Worm (Caenorhabditis elegans) whole organism, late embryonic: ENCODE results near the gene brc-2.

Experiments used
- C38D4.7 ChIP-seq: fragments of 200-800 bp; sonication (Bioruptor generic); optimal IDR thresholded peaks from 2 replicates; lab custom pipeline; 2018; ENCODE audit warnings: mild to moderate bottlenecking, missing genetic modification characterization, moderate library complexity, missing compliant biosample characterization
- F13H6.1 ChIP-seq: sonication (generic microtip); optimal IDR thresholded peaks from 2 replicates; lab custom pipeline; 2016; ENCODE audit warnings: missing genetic modification characterization, missing compliant biosample characterization
- K02D7.2 ChIP-seq: sonication (generic microtip); optimal IDR thresholded peaks from 2 replicates; lab custom pipeline; 2017; ENCODE audit warnings: mild to moderate bottlenecking, missing genetic modification characterization, missing compliant biosample characterization
- K09A11.1 ChIP-seq: sonication (generic microtip); optimal IDR thresholded peaks from 2 replicates; lab custom pipeline; 2017; ENCODE audit warnings: antibody characterized with exemption, mild to moderate bottlenecking, missing genetic modification characterization, missing compliant biosample characterization; ENCODE audit not compliant: insufficient read depth
- T23F11.4 ChIP-seq: fragments of 200-800 bp; sonication (Bioruptor generic); optimal IDR thresholded peaks from 2 replicates; lab custom pipeline; 2018; ENCODE audit warnings: mild to moderate bottlenecking, missing genetic modification characterization, missing compliant biosample characterization
- ama-1 ChIP-seq: fragments of 150-350 bp; optimal IDR thresholded peaks from 2 replicates; lab custom pipeline; 2014
- ceh-14 ChIP-seq: sonication (generic microtip); optimal IDR thresholded peaks from 2 replicates; lab custom pipeline; 2016; ENCODE audit warnings: missing genotype, missing genetic modification characterization, missing compliant biosample characterization
- ceh-2 ChIP-seq: sonication (generic microtip); optimal IDR thresholded peaks from 2 replicates; lab custom pipeline; 2016; ENCODE audit warnings: missing genotype, missing genetic modification characterization, missing compliant biosample characterization
- ceh-30 ChIP-seq: fragments of 150-350 bp; optimal IDR thresholded peaks from 2 replicates; lab custom pipeline; 2014; ENCODE audit warnings: missing biosample characterization, missing genetic modification characterization
- ceh-31 ChIP-seq: sonication (generic microtip); optimal IDR thresholded peaks from 2 replicates; lab custom pipeline; 2016; ENCODE audit warnings: missing genetic modification characterization, missing compliant biosample characterization
- ceh-34 ChIP-seq: sonication (generic microtip); optimal IDR thresholded peaks from 2 replicates; lab custom pipeline; 2016; ENCODE audit warnings: mild to moderate bottlenecking, missing genetic modification characterization, missing compliant biosample characterization
- ceh-45 ChIP-seq: fragments of 200-800 bp; sonication (Bioruptor generic); IDR thresholded peaks from 2 replicates; pipeline ENCODE4 v1.3.6; 2022; ENCODE audit warnings: missing genetic modification reagents, missing genetic modification characterization, missing compliant biosample characterization
- ceh-48 ChIP-seq: sonication (generic microtip); optimal IDR thresholded peaks from 2 replicates; lab custom pipeline; 2016; ENCODE audit warnings: missing genetic modification characterization, inconsistent platforms, missing compliant biosample characterization
- ceh-6 ChIP-seq: fragments of 200-800 bp; sonication (Bioruptor generic); optimal IDR thresholded peaks from 2 replicates; lab custom pipeline; 2018; ENCODE audit warnings: mild to moderate bottlenecking, missing genetic modification characterization, missing compliant biosample characterization
- ceh-9 ChIP-seq: sonication (generic microtip); optimal IDR thresholded peaks from 2 replicates; lab custom pipeline; 2016; ENCODE audit warnings: mild to moderate bottlenecking, missing genetic modification characterization, inconsistent platforms, missing compliant biosample characterization
- che-1 ChIP-seq: sonication (generic microtip); optimal IDR thresholded peaks from 2 replicates; lab custom pipeline; 2016; ENCODE audit warnings: mild to moderate bottlenecking, missing genetic modification characterization, missing compliant biosample characterization
- dmd-4 ChIP-seq: sonication (generic microtip); optimal IDR thresholded peaks from 2 replicates; lab custom pipeline; 2016; ENCODE audit warnings: borderline replicate concordance, missing genetic modification characterization, missing compliant biosample characterization
- dve-1 ChIP-seq: sonication (generic microtip); optimal IDR thresholded peaks from 2 replicates; lab custom pipeline; 2017; ENCODE audit warnings: antibody characterized with exemption, mild to moderate bottlenecking, missing genetic modification characterization, missing compliant biosample characterization
- elt-2 ChIP-seq: sonication (generic microtip); optimal IDR thresholded peaks from 2 replicates; lab custom pipeline; 2016; ENCODE audit warnings: missing genetic modification reagents, missing genetic modification characterization, missing compliant biosample characterization
- fax-1 ChIP-seq: sonication (generic microtip); optimal IDR thresholded peaks from 2 replicates; lab custom pipeline; 2016; ENCODE audit warnings: missing genotype, missing genetic modification characterization, missing compliant biosample characterization
- fkh-10 ChIP-seq: fragments of 150-350 bp; optimal IDR thresholded peaks from 2 replicates; lab custom pipeline; 2014; ENCODE audit warnings: missing biosample characterization, missing genetic modification reagents, missing genetic modification characterization
- gmeb-2 ChIP-seq: sonication (generic microtip); optimal IDR thresholded peaks from 2 replicates; lab custom pipeline; 2016; ENCODE audit warnings: missing genetic modification characterization, inconsistent platforms, missing compliant biosample characterization
- hlh-30 ChIP-seq: sonication (generic microtip); optimal IDR thresholded peaks from 2 replicates; lab custom pipeline; 2017; ENCODE audit warnings: antibody characterized with exemption, missing genetic modification characterization, missing compliant biosample characterization; ENCODE audit not compliant: insufficient read depth
- hlh-8 ChIP-seq: sonication (generic microtip); optimal IDR thresholded peaks from 2 replicates; lab custom pipeline; 2016; ENCODE audit warnings: missing genotype, missing genetic modification characterization, missing compliant biosample characterization
- lim-6 ChIP-seq: sonication (generic microtip); optimal IDR thresholded peaks from 2 replicates; lab custom pipeline; 2016; ENCODE audit warnings: missing genetic modification characterization, missing compliant biosample characterization
- lin-11 ChIP-seq: fragments of 200-800 bp; sonication (Bioruptor generic); optimal IDR thresholded peaks from 2 replicates; lab custom pipeline; 2018; ENCODE audit warnings: mild to moderate bottlenecking, missing genetic modification characterization, missing compliant biosample characterization
- madf-2 ChIP-seq: sonication (generic microtip); optimal IDR thresholded peaks from 2 replicates; lab custom pipeline; 2017; ENCODE audit warnings: missing genetic modification characterization, missing compliant biosample characterization
- mec-3 ChIP-seq: sonication (generic microtip); optimal IDR thresholded peaks from 2 replicates; lab custom pipeline; 2016; ENCODE audit warnings: borderline replicate concordance, missing genetic modification characterization, missing compliant biosample characterization
- nfya-1 ChIP-seq: sonication (generic microtip); optimal IDR thresholded peaks from 2 replicates; lab custom pipeline; 2017; ENCODE audit warnings: missing genetic modification characterization, mild to moderate bottlenecking, missing compliant biosample characterization, antibody characterized with exemption, moderate library complexity
- nhr-11 ChIP-seq: fragments of 150-350 bp; optimal IDR thresholded peaks from 2 replicates; lab custom pipeline; 2014; ENCODE audit warnings: missing biosample characterization, missing genetic modification characterization
- nhr-232 ChIP-seq: sonication (generic microtip); optimal IDR thresholded peaks from 2 replicates; lab custom pipeline; 2016; ENCODE audit warnings: missing genetic modification characterization, missing compliant biosample characterization
- pat-9 ChIP-seq: fragments of 200-800 bp; sonication (Bioruptor generic); optimal IDR thresholded peaks from 2 replicates; lab custom pipeline; 2018; ENCODE audit warnings: mild to moderate bottlenecking, missing genetic modification characterization, moderate library complexity, missing compliant biosample characterization
- pax-1 ChIP-seq: fragments of 150-350 bp; optimal IDR thresholded peaks from 2 replicates; lab custom pipeline; 2014; ENCODE audit warnings: missing biosample characterization, missing genetic modification characterization
- pha-4 ChIP-seq: fragments of 150-350 bp; optimal IDR thresholded peaks from 2 replicates; lab custom pipeline; 2018; ENCODE audit warnings: missing biosample characterization, missing genetic modification reagents, missing genetic modification characterization
- ref-2 ChIP-seq: sonication (generic microtip); optimal IDR thresholded peaks from 2 replicates; lab custom pipeline; 2016; ENCODE audit warnings: missing genetic modification characterization, missing compliant biosample characterization
- rnt-1 ChIP-seq: sonication (generic microtip); optimal IDR thresholded peaks from 2 replicates; lab custom pipeline; 2016; ENCODE audit warnings: missing genetic modification characterization, missing compliant biosample characterization
- sox-2 ChIP-seq: fragments of 200-800 bp; sonication (Bioruptor generic); IDR thresholded peaks from 2 replicates; pipeline ENCODE4 v1.3.6; 2022; ENCODE audit warnings: missing genetic modification reagents, missing genetic modification characterization, missing compliant biosample characterization
- sox-4 ChIP-seq: sonication (generic microtip); optimal IDR thresholded peaks from 2 replicates; lab custom pipeline; 2017; ENCODE audit warnings: mild to moderate bottlenecking, missing genetic modification characterization, inconsistent platforms, missing compliant biosample characterization
- syd-9 ChIP-seq: sonication (generic microtip); optimal IDR thresholded peaks from 2 replicates; lab custom pipeline; 2016; ENCODE audit warnings: mild to moderate bottlenecking, missing genetic modification characterization, moderate library complexity, missing compliant biosample characterization
- tbx-2 ChIP-seq: sonication (generic microtip); optimal IDR thresholded peaks from 2 replicates; lab custom pipeline; 2016; ENCODE audit warnings: missing genetic modification characterization, missing compliant biosample characterization
- tbx-7 ChIP-seq: sonication (generic microtip); optimal IDR thresholded peaks from 2 replicates; lab custom pipeline; 2016; ENCODE audit warnings: missing genotype, missing genetic modification characterization, missing compliant biosample characterization
- unc-3 ChIP-seq, 2 experiments: fragments of 200-800 bp in 1 of 2; sonication (Bioruptor generic) in 1 of 2; sonication (generic microtip) in 1 of 2; conservative IDR thresholded peaks in 1 of 2; optimal IDR thresholded peaks in 1 of 2; 2 replicates each; pipeline versions ENCODE4 v1.3.6 to Lab custom; 2016 to 2022; ENCODE audit warnings: missing compliant biosample characterization in 2 of 2, missing genetic modification characterization in 2 of 2, missing genetic modification reagents in 1 of 2
- unc-42 ChIP-seq: sonication (generic microtip); optimal IDR thresholded peaks from 2 replicates; lab custom pipeline; 2016; ENCODE audit warnings: missing genotype, missing genetic modification characterization, missing compliant biosample characterization
- unc-55 ChIP-seq: sonication (generic microtip); optimal IDR thresholded peaks from 2 replicates; lab custom pipeline; 2017; ENCODE audit warnings: missing biosample characterization, missing genetic modification reagents, missing genetic modification characterization
- ztf-16 ChIP-seq: sonication (generic microtip); optimal IDR thresholded peaks from 2 replicates; lab custom pipeline; 2017; ENCODE audit warnings: missing genetic modification characterization, missing compliant biosample characterization

Gene brc-2

ce11 chrIII:6887574-6887973 lies 15.3 kb downstream of the brc-2 start (continued):
- TF ChIP-seq ceh-2 (peak; percentile 27), fax-1 (tag; lab: Kevin White, UChicago) (peak; percentile 55), unc-55 (no peak), ceh-31 (tag; lab: Kevin White, UChicago) (peak; percentile 55), pha-4 (tag; lab: Kevin White, UChicago) (no peak), elt-2 (peak; percentile 72), ceh-6 (GFP tag; lab: Kevin White, UChicago) (peak; percentile 61), che-1 (peak; percentile 77), sox-2 (GFP tag; lab: Robert Waterston, UW) (peak; percentile 66), fkh-10 (GFP tag; lab: Kevin White, UChicago) (no peak), hlh-8 (tag; lab: Kevin White, UChicago) (peak; percentile 53), F13H6.1 (tag; lab: Kevin White, UChicago) (peak; percentile 33), dve-1 (tag; lab: Kevin White, UChicago) (peak; percentile 47), syd-9 (tag; lab: Kevin White, UChicago) (peak; percentile 63), C38D4.7 (peak; percentile 69), tbx-7 (tag; lab: Kevin White, UChicago) (no peak), ceh-14 (tag; lab: Kevin White, UChicago) (peak; percentile 47), lin-11 (tag; lab: Kevin White, UChicago) (peak; percentile 63), mec-3 (no peak), nhr-232 (peak; percentile 79), ceh-34 (peak; percentile 55), K02D7.2 (tag; lab: Kevin White, UChicago) (peak; percentile 52), hlh-30 (tag; lab: Kevin White, UChicago) (peak; percentile 58), ceh-9 (peak; percentile 47), K09A11.1 (tag; lab: Kevin White, UChicago) (peak; percentile 54), pat-9 (tag; lab: Kevin White, UChicago) (peak; percentile 69), ztf-16 (tag; lab: Kevin White, UChicago) (peak; percentile 72), lim-6 (tag; lab: Kevin White, UChicago) (no peak), ceh-30 (tag; lab: Kevin White, UChicago) (no peak), ceh-45 (GFP tag; lab: Robert Waterston, UW) (peak; percentile 70), unc-42 (tag; lab: Kevin White, UChicago) (peak; percentile 74), nfya-1 (tag; lab: Kevin White, UChicago) (peak; percentile 54), madf-2 (peak; percentile 75), rnt-1 (tag; lab: Kevin White, UChicago) (peak; percentile 67), gmeb-2 (tag; lab: Kevin White, UChicago) (peak; percentile 64), ceh-48 (peak; percentile 60), tbx-2 (peak; percentile 70), unc-3 (GFP tag; conservative IDR thresholded peaks at IDR 0.05; lab: Robert Waterston, UW) (peak; percentile 52; the same call in 1 of the 2 replicates), unc-3 (tag; optimal IDR thresholded peaks at IDR 0.05; lab: Kevin White, UChicago) (peak; percentile 44), sox-4 (peak; percentile 76), nhr-11 (tag; lab: Kevin White, UChicago) (no peak)

ce11 chrIII:6885889-6886288 lies 17.0 kb downstream of the brc-2 start:
- TF ChIP-seq dmd-4 (no peak), nfya-1 (tag; lab: Kevin White, UChicago) (no peak), pax-1 (tag; lab: Kevin White, UChicago) (no peak), K09A11.1 (tag; lab: Kevin White, UChicago) (no peak), ref-2 (no peak), ceh-31 (tag; lab: Kevin White, UChicago) (no peak), elt-2 (no peak), mec-3 (no peak), ceh-9 (no peak), unc-42 (tag; lab: Kevin White, UChicago) (no peak), F13H6.1 (tag; lab: Kevin White, UChicago) (no peak), T23F11.4 (GFP tag; lab: Kevin White, UChicago) (no peak), ama-1 (no peak), ceh-48 (no peak)
